Worm (Caenorhabditis elegans) whole organism, L4/young adult: ENCODE results near the gene srm-6.

Experiments used
- dao-5 ChIP-seq: sonication (generic microtip); optimal IDR thresholded peaks from 2 replicates; lab custom pipeline; 2016; ENCODE audit warnings: missing genotype, missing genetic modification characterization, moderate library complexity, missing compliant biosample characterization
- him-1 ChIP-seq: sonication (generic microtip); optimal IDR thresholded peaks from 2 replicates; lab custom pipeline; 2016; ENCODE audit warnings: missing genotype, missing genetic modification reagents, missing genetic modification characterization, missing compliant biosample characterization

DNA sequence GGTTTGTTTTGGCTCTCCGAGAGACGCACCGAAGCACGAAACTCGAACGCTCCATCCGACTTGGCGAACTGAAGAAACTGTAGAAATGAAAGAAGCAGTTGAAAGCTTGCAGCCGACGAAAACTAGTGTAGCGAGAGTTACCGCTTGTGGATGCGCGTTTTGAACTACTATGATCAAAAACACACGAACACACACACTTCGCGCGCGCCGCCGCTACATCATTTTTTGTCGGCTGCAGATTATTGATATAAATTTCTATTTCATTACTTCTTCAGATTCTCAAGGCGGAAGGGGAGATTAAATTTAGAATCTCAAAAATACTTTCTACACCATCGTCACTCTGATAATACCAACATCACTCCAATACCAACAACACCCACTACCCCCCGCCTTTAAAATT lies 25.2 kb downstream of the srm-6 start:
- TF ChIP-seq him-1 (tag; lab: Kevin White, UChicago) (no peak), dao-5 (tag; lab: Kevin White, UChicago) (no peak)
